Worm (Caenorhabditis elegans) whole organism, L4 larva: ENCODE measurements around the gene clec-82.

ENCODE experiments used
- D1046.2 ChIP-seq: fragments of 200-800 bp; sonication (Bioruptor generic); IDR thresholded peaks from 2 replicates; pipeline ENCODE4 v1.3.6; 2022; ENCODE audit warnings: missing genetic modification characterization, missing compliant biosample characterization
- F10B5.3 ChIP-seq: sonication (generic microtip); optimal IDR thresholded peaks from 2 replicates; lab custom pipeline; 2016; ENCODE audit warnings: mild to moderate bottlenecking, missing genetic modification characterization, missing compliant biosample characterization
- F26F4.8 ChIP-seq: fragments of 200-800 bp; sonication (Bioruptor generic); conservative IDR thresholded peaks from 2 replicates; pipeline ENCODE4 v1.3.6; 2022; ENCODE audit warnings: missing genetic modification characterization, missing compliant biosample characterization
- F37D6.2 ChIP-seq: sonication (generic microtip); optimal IDR thresholded peaks from 2 replicates; lab custom pipeline; 2016; ENCODE audit warnings: mild to moderate bottlenecking, missing genetic modification characterization, missing compliant biosample characterization
- F44E2.7 ChIP-seq: fragments of 200-800 bp; sonication (Bioruptor generic); IDR thresholded peaks from 2 replicates; pipeline ENCODE4 v2.1.2; 2022; ENCODE audit warnings: missing genetic modification characterization, missing compliant biosample characterization
- F49E8.2 ChIP-seq: sonication (generic microtip); optimal IDR thresholded peaks from 2 replicates; lab custom pipeline; 2016; ENCODE audit warnings: missing compliant biosample characterization, mild to moderate bottlenecking, missing genetic modification characterization, borderline replicate concordance
- T20F7.1 ChIP-seq: fragments of 200-800 bp; sonication (Bioruptor generic); optimal IDR thresholded peaks from 2 replicates; lab custom pipeline; 2018; ENCODE audit warnings: mild to moderate bottlenecking, missing genetic modification characterization, missing compliant biosample characterization
- T26A8.4 ChIP-seq: fragments of 200-800 bp; sonication (Bioruptor generic); IDR thresholded peaks from 2 replicates; pipeline ENCODE4 v1.3.6; 2022; ENCODE audit warnings: missing genetic modification characterization, missing compliant biosample characterization
- Y105C5A.15 ChIP-seq: fragments of 200-800 bp; sonication (Bioruptor generic); IDR thresholded peaks from 2 replicates; pipeline ENCODE4 v1.3.6; 2022; ENCODE audit warnings: missing genetic modification characterization, missing compliant biosample characterization
- Y75B8A.6 ChIP-seq: fragments of 200-800 bp; sonication (Bioruptor generic); IDR thresholded peaks from 2 replicates; pipeline ENCODE4 v1.3.6; 2022; ENCODE audit warnings: missing genetic modification reagents, missing genetic modification characterization, missing compliant biosample characterization
- aha-1 ChIP-seq: fragments of 150-350 bp; peaks from one replicate; lab custom pipeline; 2014; ENCODE audit warnings: missing biosample characterization, missing genetic modification characterization
- ama-1 ChIP-seq: fragments of 150-350 bp; optimal IDR thresholded peaks from 2 replicates; lab custom pipeline; 2014; ENCODE audit warnings: inconsistent platforms, mixed read lengths
- ceh-44 ChIP-seq: fragments of 200-800 bp; sonication (Bioruptor generic); IDR thresholded peaks from 2 replicates; pipeline ENCODE4 v1.3.6; 2022; ENCODE audit warnings: missing genetic modification reagents, missing genetic modification characterization, missing compliant biosample characterization
- ceh-62 ChIP-seq: sonication (generic microtip); optimal IDR thresholded peaks from 2 replicates; lab custom pipeline; 2017; ENCODE audit warnings: missing biosample characterization, missing genetic modification characterization
- daf-16 ChIP-seq, 3 experiments: sonication (generic microtip); optimal IDR thresholded peaks; 2 replicates each; lab custom pipeline; 2016 to 2017; ENCODE audit warnings: missing genetic modification characterization in 3 of 3, missing genetic modification reagents in 3 of 3, mild to moderate bottlenecking in 2 of 3, missing compliant biosample characterization in 2 of 3, missing biosample characterization in 1 of 3, moderate library complexity in 1 of 3
- dpl-1 ChIP-seq: fragments of 150-350 bp; optimal IDR thresholded peaks from 2 replicates; lab custom pipeline; 2014; ENCODE audit warnings: missing biosample characterization, missing genetic modification reagents, missing genetic modification characterization
- dve-1 ChIP-seq: sonication (generic microtip); optimal IDR thresholded peaks from 2 replicates; lab custom pipeline; 2017; ENCODE audit warnings: antibody characterized with exemption, mild to moderate bottlenecking, missing genetic modification characterization, missing compliant biosample characterization; ENCODE audit not compliant: insufficient read depth
- fkh-10 ChIP-seq: fragments of 150-350 bp; optimal IDR thresholded peaks from 2 replicates; lab custom pipeline; 2014; ENCODE audit warnings: missing biosample characterization, missing genetic modification reagents, missing genetic modification characterization
- fos-1 ChIP-seq: fragments of 150-350 bp; optimal IDR thresholded peaks from 2 replicates; lab custom pipeline; 2014; ENCODE audit warnings: missing biosample characterization, missing genetic modification characterization
- hlh-30 ChIP-seq: sonication (generic microtip); optimal IDR thresholded peaks from 2 replicates; lab custom pipeline; 2017; ENCODE audit warnings: antibody characterized with exemption, mild to moderate bottlenecking, missing genetic modification characterization, missing compliant biosample characterization; ENCODE audit not compliant: insufficient read depth
- hmg-1.1 ChIP-seq: fragments of 200-800 bp; sonication (Bioruptor generic); IDR thresholded peaks from 2 replicates; pipeline ENCODE4 v1.3.6; 2022; ENCODE audit warnings: missing genetic modification reagents, missing genetic modification characterization, missing compliant biosample characterization
- lin-15B ChIP-seq: fragments of 150-350 bp; sonication (generic microtip); optimal IDR thresholded peaks from 3 replicates; lab custom pipeline; 2014; ENCODE audit warnings: missing biosample characterization, missing genetic modification characterization
- madf-5 ChIP-seq, 2 experiments: fragments of 200-800 bp; sonication (Bioruptor generic); IDR thresholded peaks; 2 replicates each; pipeline ENCODE4 v1.3.6; 2022; ENCODE audit warnings: missing compliant biosample characterization in 2 of 2, missing genetic modification characterization in 2 of 2
- mxl-3 ChIP-seq: fragments of 200-800 bp; sonication (Bioruptor generic); optimal IDR thresholded peaks from 2 replicates; lab custom pipeline; 2018; ENCODE audit warnings: mild to moderate bottlenecking, missing genetic modification characterization, missing compliant biosample characterization
- nhr-11 ChIP-seq: fragments of 150-350 bp; optimal IDR thresholded peaks from 2 replicates; lab custom pipeline; 2014; ENCODE audit warnings: missing biosample characterization, missing genetic modification characterization
- nhr-111 ChIP-seq: fragments of 200-800 bp; sonication (Bioruptor generic); optimal IDR thresholded peaks from 2 replicates; lab custom pipeline; 2018; ENCODE audit warnings: mild to moderate bottlenecking, missing genetic modification characterization, missing compliant biosample characterization
- nhr-28 ChIP-seq: fragments of 150-350 bp; optimal IDR thresholded peaks from 2 replicates; lab custom pipeline; 2014; ENCODE audit warnings: missing biosample characterization, missing genetic modification characterization
- nhr-48 ChIP-seq: sonication (generic microtip); optimal IDR thresholded peaks from 2 replicates; lab custom pipeline; 2016; ENCODE audit warnings: mild to moderate bottlenecking, missing genetic modification characterization, missing compliant biosample characterization
- nhr-76 ChIP-seq: fragments of 150-350 bp; optimal IDR thresholded peaks from 2 replicates; lab custom pipeline; 2014; ENCODE audit warnings: missing biosample characterization, missing genetic modification characterization
- pqm-1 ChIP-seq: sonication (generic microtip); optimal IDR thresholded peaks from 2 replicates; lab custom pipeline; 2017; ENCODE audit warnings: missing biosample characterization, missing genetic modification characterization
- sdz-12 ChIP-seq: fragments of 200-800 bp; sonication (Bioruptor generic); optimal IDR thresholded peaks from 2 replicates; lab custom pipeline; 2018; ENCODE audit warnings: mild to moderate bottlenecking, missing genetic modification characterization, missing compliant biosample characterization
- skn-1 ChIP-seq: fragments of 150-350 bp; optimal IDR thresholded peaks from 2 replicates; lab custom pipeline; 2014; ENCODE audit warnings: missing biosample characterization, missing genetic modification characterization
- snpc-1.2 ChIP-seq: fragments of 200-800 bp; sonication (Bioruptor generic); IDR thresholded peaks from 2 replicates; pipeline ENCODE4 v1.3.6; 2022; ENCODE audit warnings: missing genetic modification reagents, missing genetic modification characterization, missing compliant biosample characterization
- snpc-4 ChIP-seq: fragments of 150-350 bp; optimal IDR thresholded peaks from 2 replicates; lab custom pipeline; 2014; ENCODE audit warnings: missing biosample characterization, missing genetic modification characterization
- spr-1 ChIP-seq: sonication (generic microtip); optimal IDR thresholded peaks from 2 replicates; lab custom pipeline; 2016; ENCODE audit warnings: mild to moderate bottlenecking, missing genetic modification characterization, missing compliant biosample characterization
- unc-39 ChIP-seq: sonication (generic microtip); optimal IDR thresholded peaks from 2 replicates; lab custom pipeline; 2017; ENCODE audit warnings: missing biosample characterization, missing genetic modification characterization
- unc-62 ChIP-seq, 3 experiments: fragments of 150-350 bp in 1 of 3; sonication (generic microtip); optimal IDR thresholded peaks in 2 of 3; peaks in 1 of 3; 1 replicate in 1 of 3; 2 replicates in 2 of 3; lab custom pipeline; 2014 to 2017; ENCODE audit warnings: missing biosample characterization in 3 of 3, missing genetic modification characterization in 3 of 3, missing genetic modification reagents in 3 of 3, missing genotype in 1 of 3
- zag-1 ChIP-seq: fragments of 150-350 bp; optimal IDR thresholded peaks from 2 replicates; lab custom pipeline; 2014; ENCODE audit warnings: missing biosample characterization, missing genetic modification characterization
- zfp-2 ChIP-seq: sonication (generic microtip); optimal IDR thresholded peaks from 2 replicates; lab custom pipeline; 2016; ENCODE audit warnings: mild to moderate bottlenecking, missing genetic modification characterization, missing compliant biosample characterization
- zip-11 ChIP-seq: fragments of 200-800 bp; sonication (Bioruptor generic); IDR thresholded peaks from 2 replicates; pipeline ENCODE4 v1.3.6; 2022; ENCODE audit warnings: missing genetic modification characterization, missing compliant biosample characterization

Gene clec-82

DNA sequence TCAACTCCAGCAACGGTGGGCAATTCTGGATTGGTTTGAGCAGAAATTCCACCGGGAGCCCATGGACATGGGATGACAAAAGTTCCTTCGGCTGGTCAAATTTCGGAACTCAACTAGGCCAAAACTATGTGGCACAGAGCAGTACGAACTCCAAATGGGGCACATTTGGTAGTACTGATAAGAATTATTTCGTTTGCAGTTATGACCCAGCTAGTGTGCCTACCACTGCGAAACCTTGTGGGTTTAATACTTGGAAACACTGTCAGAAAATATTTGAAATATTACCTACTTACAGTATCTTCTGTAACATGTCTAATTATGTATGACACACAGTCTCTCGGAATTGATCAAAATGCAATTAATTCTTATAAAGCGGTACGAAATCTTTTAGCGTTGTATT lies 9.1 kb upstream of the clec-82 start:
- TF ChIP-seq snpc-4 (no peak), ama-1 (lab: Kevin White, UChicago) (no peak), F37D6.2 (tag; lab: Kevin White, UChicago) (no peak), zag-1 (tag; lab: Kevin White, UChicago) (no peak), nhr-28 (tag; lab: Kevin White, UChicago) (peak; percentile 5), sdz-12 (no peak), F26F4.8 (GFP tag; lab: Robert Waterston, UW) (no peak), Y75B8A.6 (GFP tag; lab: Robert Waterston, UW) (no peak), F44E2.7 (GFP tag; lab: Robert Waterston, UW) (no peak), dve-1 (tag; lab: Kevin White, UChicago) (no peak), zip-11 (GFP tag; lab: Robert Waterston, UW) (no peak), pqm-1 (tag; lab: Kevin White, UChicago) (peak; percentile 70), nhr-76 (tag; lab: Kevin White, UChicago) (no peak), fos-1 (tag; lab: Kevin White, UChicago) (no peak), hlh-30 (tag; lab: Kevin White, UChicago) (no peak), spr-1 (tag; lab: Kevin White, UChicago) (no peak), aha-1 (peak; percentile 84), T26A8.4 (GFP tag; lab: Robert Waterston, UW) (no peak), Y105C5A.15 (GFP tag; lab: Robert Waterston, UW) (no peak), dpl-1 (no peak), T20F7.1 (no peak), mxl-3 (GFP tag; lab: Kevin White, UChicago) (no peak), D1046.2 (no peak), nhr-11 (no peak), unc-39 (no peak), daf-16 (GFP tag; optimal IDR thresholded peaks at IDR 0.05; lab: Kevin White, UChicago) (no peak), daf-16 (tag; optimal IDR thresholded peaks at IDR 0.05; lab: Kevin White, UChicago) (peak; percentile 5)

DNA sequence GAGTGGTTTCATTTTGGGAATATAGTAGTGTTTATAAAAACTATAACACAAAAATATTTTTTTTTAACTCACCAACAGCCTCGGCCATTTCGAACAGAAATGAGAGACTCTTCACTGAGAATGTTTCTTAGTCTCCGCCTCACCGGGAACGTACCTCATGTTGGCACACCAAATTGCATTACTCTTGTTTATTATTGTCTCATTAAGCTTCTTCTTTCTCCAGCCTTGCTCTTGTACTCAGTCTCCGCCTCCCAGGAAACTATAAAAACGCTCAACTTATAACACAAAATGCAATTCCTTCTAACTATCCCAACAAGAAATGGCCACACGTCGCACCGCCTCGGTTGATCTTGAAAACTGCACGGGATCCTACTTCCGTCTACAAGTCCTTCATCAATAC lies 2.9 kb upstream of the clec-82 start, which contains the start of the genes Y54G2A.48 and pudl-1:
Y54G2A.48 (minus strand) TSS at position 101 of the 400 bp plus-strand sequence.
pudl-1 (plus strand) TSS at position 320 of the 400 bp plus-strand sequence.
- no peak for TF ChIP-seq Y105C5A.15 (GFP tag; lab: Robert Waterston, UW)
- TF ChIP-seq madf-5 (GFP tag; IDR thresholded peaks at IDR 0.05; lab: Robert Waterston, UW), result no peak
- no peak for TF ChIP-seq zfp-2 (tag; lab: Kevin White, UChicago)
- no peak for TF ChIP-seq ama-1 (lab: Kevin White, UChicago)
- no peak for TF ChIP-seq ceh-44 (GFP tag; lab: Robert Waterston, UW)
- no peak for TF ChIP-seq daf-16 (GFP tag; optimal IDR thresholded peaks at IDR 0.05; lab: Kevin White, UChicago)
- no peak for TF ChIP-seq daf-16 (tag; optimal IDR thresholded peaks at IDR 0.05; lab: Kevin White, UChicago)
- TF ChIP-seq nhr-111, result no peak
- no peak for TF ChIP-seq nhr-48 (tag; lab: Kevin White, UChicago)
- no peak for TF ChIP-seq ceh-62 (tag; lab: Kevin White, UChicago)
- TF ChIP-seq fkh-10 (GFP tag; lab: Kevin White, UChicago), result no peak
- TF ChIP-seq skn-1, result no peak
- TF ChIP-seq unc-62 (GFP tag; optimal IDR thresholded peaks at IDR 0.05 in 1 of 2; lab: Kevin White, UChicago), result no peak
- TF ChIP-seq unc-62 (tag; optimal IDR thresholded peaks at IDR 0.05; lab: Kevin White, UChicago), result no peak

DNA sequence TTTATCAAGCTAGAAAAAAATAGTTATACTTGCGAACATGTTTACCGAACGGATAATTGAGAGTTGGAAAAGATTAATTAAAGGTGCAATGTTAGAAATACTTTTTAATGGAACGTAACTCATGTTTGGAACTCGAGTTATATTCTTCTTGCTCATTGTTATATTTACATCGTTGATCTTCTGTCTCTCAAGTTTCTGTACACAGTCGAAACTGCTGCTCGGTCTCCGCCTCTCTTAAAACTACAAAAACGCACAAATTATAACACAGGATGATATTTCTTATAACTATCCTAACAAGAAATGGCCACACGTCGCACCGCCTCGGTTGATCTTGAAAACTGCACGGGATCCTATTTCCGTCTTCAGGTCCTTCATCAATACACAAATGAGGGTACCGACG lies 948 bp upstream of the clec-82 start, which contains the start of gene pudl-2:
pudl-2 (plus strand) TSS at position 301 of the 400 bp plus-strand sequence.
- TF ChIP-seq F10B5.3 (tag; lab: Kevin White, UChicago), result no peak
- no peak for TF ChIP-seq snpc-1.2 (GFP tag; lab: Robert Waterston, UW)
- no peak for TF ChIP-seq F49E8.2
- no peak for TF ChIP-seq hmg-1.1 (GFP tag; lab: Robert Waterston, UW)
- TF ChIP-seq lin-15B (tag; lab: Kevin White, UChicago), result no peak
- TF ChIP-seq aha-1, result no peak
- TF ChIP-seq, all 104 proteins: peak for 0
